Fruit fly (Drosophila melanogaster) whole organism, embryonic: ENCODE measurements around the gene meigo.
A peak's percentile ranks its signal among the peaks of the same experiment; 100 is the strongest.

Experiments used
- Antp ChIP-seq: fragments of 200-800 bp; sonication (Bioruptor generic); optimal IDR thresholded peaks from 3 replicates; lab custom pipeline; 2016; ENCODE audit warnings: missing biosample characterization, missing genetic modification characterization
- CG10431 ChIP-seq: fragments of 200-800 bp; sonication (Bioruptor generic); optimal IDR thresholded peaks from 3 replicates; lab custom pipeline; 2018; ENCODE audit warnings: missing biosample characterization, mild to moderate bottlenecking, missing genetic modification characterization
- CG10462 ChIP-seq: fragments of 200-800 bp; sonication (Bioruptor generic); optimal IDR thresholded peaks from 2 replicates; lab custom pipeline; 2016; ENCODE audit warnings: missing biosample characterization, missing genetic modification characterization
- CG11085 ChIP-seq: fragments of 200-800 bp; sonication (Bioruptor generic); IDR thresholded peaks from 2 replicates; pipeline ENCODE4 v1.3.6; 2022; ENCODE audit warnings: missing biosample characterization, missing genetic modification characterization
- CG11247 ChIP-seq: fragments of 200-800 bp; sonication (Bioruptor generic); IDR thresholded peaks from 2 replicates; pipeline ENCODE4 v1.3.6; 2022; ENCODE audit warnings: missing biosample characterization, missing genetic modification characterization
- CG11696 ChIP-seq: fragments of 200-800 bp; sonication (Bioruptor generic); IDR thresholded peaks from 2 replicates; pipeline ENCODE4 v1.3.6; 2022; ENCODE audit warnings: missing biosample characterization, missing genetic modification characterization
- CG12155 ChIP-seq: fragments of 200-800 bp; sonication (Bioruptor generic); optimal IDR thresholded peaks from 3 replicates; lab custom pipeline; 2016; ENCODE audit warnings: missing biosample characterization, missing genetic modification characterization
- CG13775 ChIP-seq: fragments of 200-800 bp; sonication (Bioruptor generic); optimal IDR thresholded peaks from 3 replicates; lab custom pipeline; 2017; ENCODE audit warnings: missing biosample characterization, mild to moderate bottlenecking, missing genetic modification characterization
- CG15601 ChIP-seq: fragments of 200-800 bp; sonication (Bioruptor generic); optimal IDR thresholded peaks from 3 replicates; lab custom pipeline; 2019; ENCODE audit warnings: missing biosample characterization, mild to moderate bottlenecking, missing genetic modification characterization, moderate library complexity
- CG17802 ChIP-seq: fragments of 200-800 bp; sonication (Bioruptor generic); optimal IDR thresholded peaks from 2 replicates; lab custom pipeline; 2018; ENCODE audit warnings: missing biosample characterization, mild to moderate bottlenecking, missing genetic modification characterization, moderate library complexity
- CG1792 ChIP-seq: fragments of 200-800 bp; sonication (Bioruptor generic); optimal IDR thresholded peaks from 2 replicates; lab custom pipeline; 2016; ENCODE audit warnings: missing biosample characterization, missing genetic modification characterization
- CG2116 ChIP-seq: fragments of 200-800 bp; sonication (Bioruptor generic); optimal IDR thresholded peaks from 3 replicates; lab custom pipeline; 2018; ENCODE audit warnings: missing biosample characterization, mild to moderate bottlenecking, missing genetic modification characterization
- CG2120 ChIP-seq: fragments of 200-800 bp; sonication (Bioruptor generic); optimal IDR thresholded peaks from 3 replicates; lab custom pipeline; 2016; ENCODE audit warnings: missing biosample characterization, missing genetic modification characterization
- CG2712 ChIP-seq: fragments of 200-800 bp; optimal IDR thresholded peaks from 3 replicates; lab custom pipeline; 2019; ENCODE audit warnings: missing biosample characterization, mild to moderate bottlenecking, missing genetic modification characterization, moderate library complexity
- CG3847 ChIP-seq: fragments of 200-800 bp; sonication (Bioruptor generic); IDR thresholded peaks from 2 replicates; pipeline ENCODE4 v1.3.6; 2022; ENCODE audit warnings: missing biosample characterization, missing genetic modification characterization
- CG4424 ChIP-seq: fragments of 200-800 bp; sonication (Bioruptor generic); optimal IDR thresholded peaks from 3 replicates; lab custom pipeline; 2016; ENCODE audit warnings: missing biosample characterization, missing genetic modification characterization
- CG5953 ChIP-seq: fragments of 200-800 bp; sonication (Bioruptor generic); IDR thresholded peaks from 2 replicates; pipeline ENCODE4 v1.3.6; 2022; ENCODE audit warnings: missing biosample characterization, missing genetic modification characterization
- CG9609 ChIP-seq: fragments of 200-800 bp; sonication (Bioruptor generic); optimal IDR thresholded peaks from 3 replicates; lab custom pipeline; 2016; ENCODE audit warnings: missing biosample characterization, missing genetic modification characterization
- D19A ChIP-seq: fragments of 200-800 bp; optimal IDR thresholded peaks from 3 replicates; lab custom pipeline; 2019; ENCODE audit warnings: missing biosample characterization, mild to moderate bottlenecking, missing genetic modification characterization, moderate library complexity
- Eip74EF ChIP-seq, 2 experiments: fragments of 200-800 bp in 1 of 2; fragments of >200 bp in 1 of 2; sonication (Bioruptor generic) in 1 of 2; optimal IDR thresholded peaks; 2 replicates each; lab custom pipeline; 2017 to 2019; ENCODE audit warnings: missing biosample characterization in 2 of 2, missing genetic modification characterization in 2 of 2, mild to moderate bottlenecking in 1 of 2, moderate library complexity in 1 of 2
- Med ChIP-seq: fragments of 200-800 bp; sonication (Bioruptor generic); peaks from one replicate; lab custom pipeline; 2016; ENCODE audit warnings: missing biosample characterization, missing genetic modification characterization, mild to moderate bottlenecking, inconsistent platforms, moderate library complexity
- Meics ChIP-seq: fragments of 200-800 bp; sonication (Bioruptor generic); optimal IDR thresholded peaks from 2 replicates; lab custom pipeline; 2017; ENCODE audit warnings: missing biosample characterization, mild to moderate bottlenecking, missing genetic modification characterization
- PHDP ChIP-seq: fragments of 200-800 bp; sonication (Bioruptor generic); optimal IDR thresholded peaks from 3 replicates; lab custom pipeline; 2018; ENCODE audit warnings: missing biosample characterization, mild to moderate bottlenecking, missing genetic modification characterization, moderate library complexity
- Pdp1 ChIP-seq, 2 experiments: fragments of 200-800 bp; sonication (Bioruptor generic); optimal IDR thresholded peaks; 3 replicates each; lab custom pipeline; 2016; ENCODE audit warnings: missing biosample characterization in 2 of 2, missing genetic modification characterization in 2 of 2, mild to moderate bottlenecking in 1 of 2, moderate library complexity in 1 of 2
- Spps ChIP-seq: fragments of 200-800 bp; sonication (Bioruptor generic); optimal IDR thresholded peaks from 2 replicates; lab custom pipeline; 2018; ENCODE audit warnings: missing biosample characterization, mild to moderate bottlenecking, missing genetic modification characterization
- al ChIP-seq: fragments of 200-800 bp; sonication (Bioruptor generic); IDR thresholded peaks from 2 replicates; pipeline ENCODE4 v1.3.6; 2022; ENCODE audit warnings: missing biosample characterization, missing genetic modification characterization
- az2 ChIP-seq: fragments of 200-800 bp; sonication (Bioruptor generic); optimal IDR thresholded peaks from 3 replicates; lab custom pipeline; 2016; ENCODE audit warnings: missing biosample characterization, missing genetic modification characterization
- cato ChIP-seq: fragments of 200-800 bp; sonication (Bioruptor generic); optimal IDR thresholded peaks from 2 replicates; lab custom pipeline; 2016; ENCODE audit warnings: missing biosample characterization, missing genetic modification characterization, borderline replicate concordance
- chinmo ChIP-seq: fragments of 200-800 bp; sonication (Bioruptor generic); IDR thresholded peaks from 4 replicates; pipeline ENCODE4 v1.3.6; 2022; ENCODE audit warnings: missing biosample characterization, missing genetic modification characterization; ENCODE audit not compliant: partially characterized antibody
- crc ChIP-seq: fragments of 200-800 bp; sonication (Bioruptor generic); optimal IDR thresholded peaks from 2 replicates; lab custom pipeline; 2016; ENCODE audit warnings: missing biosample characterization, missing genetic modification characterization
- dysf ChIP-seq: fragments of 200-800 bp; sonication (Bioruptor generic); IDR thresholded peaks from 3 replicates; pipeline ENCODE4 v1.3.6; 2022; ENCODE audit warnings: missing biosample characterization, missing genetic modification characterization
- fd3F ChIP-seq: fragments of 200-800 bp; sonication (Bioruptor generic); optimal IDR thresholded peaks from 2 replicates; lab custom pipeline; 2018; ENCODE audit warnings: missing biosample characterization, mild to moderate bottlenecking, missing genetic modification characterization, moderate library complexity
- gcm2 ChIP-seq: fragments of 200-800 bp; sonication (Bioruptor generic); optimal IDR thresholded peaks from 2 replicates; lab custom pipeline; 2016; ENCODE audit warnings: missing biosample characterization, missing genetic modification characterization
- ind ChIP-seq: fragments of 200-800 bp; sonication (Bioruptor generic); optimal IDR thresholded peaks from 3 replicates; lab custom pipeline; 2016; ENCODE audit warnings: missing biosample characterization, missing genetic modification characterization
- knrl ChIP-seq: fragments of 200-800 bp; sonication (Bioruptor generic); IDR thresholded peaks from 3 replicates; pipeline ENCODE4 v1.3.6; 2022; ENCODE audit warnings: missing biosample characterization, missing genetic modification characterization; ENCODE audit not compliant: partially characterized antibody
- lab ChIP-seq: fragments of 200-800 bp; sonication (Bioruptor generic); optimal IDR thresholded peaks from 3 replicates; lab custom pipeline; 2017; ENCODE audit warnings: missing biosample characterization, missing genetic modification characterization, mild to moderate bottlenecking, moderate library complexity, missing genetic modification reagents
- onecut ChIP-seq: fragments of 200-800 bp; sonication (Bioruptor generic); IDR thresholded peaks from 2 replicates; pipeline ENCODE4 v1.3.6; 2022; ENCODE audit warnings: missing biosample characterization, missing genetic modification characterization
- pho ChIP-seq: fragments of 200-800 bp; sonication (Bioruptor generic); optimal IDR thresholded peaks from 2 replicates; lab custom pipeline; 2016; ENCODE audit warnings: missing biosample characterization, missing genetic modification characterization
- prd ChIP-seq, 3 experiments: fragments of >200 bp in 2 of 3; fragments of 200-800 bp in 1 of 3; sonication (Bioruptor generic) in 1 of 3; optimal IDR thresholded peaks in 2 of 3; IDR thresholded peaks in 1 of 3; 2 replicates in 2 of 3; 3 replicates in 1 of 3; pipeline versions ENCODE4 v1.3.6 to Lab custom; 2017 to 2022; ENCODE audit warnings: missing biosample characterization in 1 of 3, missing genetic modification characterization in 1 of 3
- psq ChIP-seq: fragments of 200-800 bp; sonication (Bioruptor generic); optimal IDR thresholded peaks from 2 replicates; lab custom pipeline; 2017; ENCODE audit warnings: missing biosample characterization, missing genetic modification characterization
- row ChIP-seq: fragments of 200-800 bp; sonication (Bioruptor generic); IDR thresholded peaks from 3 replicates; pipeline ENCODE4 v1.3.6; 2022; ENCODE audit warnings: missing biosample characterization, missing genetic modification characterization
- salm ChIP-seq: fragments of 200-800 bp; sonication (Bioruptor generic); optimal IDR thresholded peaks from 2 replicates; lab custom pipeline; 2018; ENCODE audit warnings: missing biosample characterization, mild to moderate bottlenecking, missing genetic modification characterization
- shn ChIP-seq: fragments of 200-800 bp; sonication (Bioruptor generic); optimal IDR thresholded peaks from 3 replicates; lab custom pipeline; 2016; ENCODE audit warnings: missing biosample characterization, missing genetic modification characterization
- slou ChIP-seq: fragments of 200-800 bp; sonication (Bioruptor generic); optimal IDR thresholded peaks from 3 replicates; lab custom pipeline; 2016; ENCODE audit warnings: missing biosample characterization, missing genetic modification characterization
- ssp ChIP-seq: fragments of 200-800 bp; sonication (Bioruptor generic); IDR thresholded peaks from 2 replicates; pipeline ENCODE4 v1.3.6; 2022; ENCODE audit warnings: missing biosample characterization, missing genetic modification characterization
- tgo ChIP-seq: fragments of 200-800 bp; sonication (Bioruptor generic); IDR thresholded peaks from 3 replicates; pipeline ENCODE4 v1.3.6; 2022; ENCODE audit warnings: missing biosample characterization, missing genetic modification characterization
- toy ChIP-seq: fragments of 200-800 bp; sonication (Bioruptor generic); IDR thresholded peaks from 2 replicates; pipeline ENCODE4 v1.3.6; 2022; ENCODE audit warnings: missing biosample characterization, missing genetic modification characterization
- zf30C ChIP-seq: fragments of 200-800 bp; sonication (Bioruptor generic); optimal IDR thresholded peaks from 3 replicates; lab custom pipeline; 2018; ENCODE audit warnings: missing biosample characterization, mild to moderate bottlenecking, missing genetic modification characterization

Gene meigo

DNA sequence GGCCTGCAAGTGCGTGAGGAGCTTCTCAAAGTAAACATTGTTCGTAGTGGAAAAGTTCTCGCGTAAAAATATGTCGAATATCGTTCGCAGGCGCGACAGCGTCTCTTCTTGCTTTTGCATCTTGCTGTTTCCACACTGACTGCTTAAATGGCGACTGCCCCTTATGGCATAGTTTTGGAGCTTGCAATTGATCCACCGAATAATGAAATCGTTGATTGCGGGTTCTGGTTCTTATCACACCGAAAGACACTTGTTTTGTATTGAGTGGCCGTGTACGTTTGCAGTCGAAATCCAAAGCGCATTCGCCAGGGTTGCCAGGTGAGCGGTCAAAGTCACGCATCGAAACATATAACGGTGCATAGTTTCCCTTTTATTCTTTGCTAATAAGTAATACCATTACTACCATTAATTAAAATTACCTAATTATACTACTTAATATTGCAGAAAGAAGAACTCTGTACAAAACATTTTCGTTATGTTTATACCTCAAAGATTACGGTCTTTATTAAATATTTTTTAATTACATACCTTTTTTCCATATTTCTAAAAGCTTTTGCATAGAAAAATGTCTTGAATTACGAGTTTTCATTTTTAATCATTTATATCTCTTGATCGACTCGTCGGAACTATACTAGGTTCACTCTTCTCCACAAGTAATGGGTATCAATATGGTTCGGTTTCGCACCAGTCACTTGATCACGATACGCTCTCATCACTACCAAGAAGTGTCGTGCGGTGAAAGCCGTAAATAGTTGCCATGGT is 36.4 kb upstream of the meigo start, which contains the start of the genes CG7044 and Tbc1d22 (continued):
- TF ChIP-seq ssp (GFP tag; lab: Robert Waterston, UW) (0 out of 2 replicates have a peak, but pooled peaks have one; percentile 16), CG2120 (GFP tag; lab: Kevin White, UChicago) (peak; percentile 75), CG3847 (GFP tag; lab: Robert Waterston, UW) (peak; percentile 36; the same call in 1 of the 2 replicates), CG11085 (GFP tag; lab: Robert Waterston, UW) (no peak), knrl (GFP tag; lab: Robert Waterston, UW) (peak; percentile 53; the same call in 2 of the 3 replicates), Meics (GFP tag; lab: Kevin White, UChicago) (peak; percentile 45), CG1792 (GFP tag; lab: Kevin White, UChicago) (no peak), toy (GFP tag; lab: Robert Waterston, UW) (no peak), pho (peak; percentile 33), CG11696 (no peak), CG11247 (GFP tag; lab: Robert Waterston, UW) (no peak), ind (peak; percentile 48), CG2116 (GFP tag; lab: Kevin White, UChicago) (peak; percentile 29), CG13775 (GFP tag; lab: Kevin White, UChicago) (peak; percentile 63), gcm2 (GFP tag; lab: Kevin White, UChicago) (no peak), CG5953 (GFP tag; lab: Robert Waterston, UW) (no peak), cato (peak; percentile 16), slou (peak; percentile 25), Spps (tag; lab: Kevin White, UChicago) (no peak), al (GFP tag; lab: Robert Waterston, UW) (no peak), onecut (GFP tag; lab: Robert Waterston, UW) (no peak), CG4424 (peak; percentile 59), CG15601 (tag; lab: Kevin White, UChicago) (peak; percentile 25), Med (GFP tag; lab: Kevin White, UChicago) (peak; percentile 69), crc (GFP tag; lab: Kevin White, UChicago) (no peak), CG9609 (GFP tag; lab: Kevin White, UChicago) (peak; percentile 47), D19A (tag; lab: Kevin White, UChicago) (no peak), shn (peak; percentile 55), prd (optimal IDR thresholded peaks at IDR 0.05; lab: Kevin White, UChicago) (no peak), prd (GFP tag; IDR thresholded peaks at IDR 0.05; lab: Robert Waterston, UW) (peak; percentile 57; the same call in 2 of the 3 replicates), tgo (GFP tag; lab: Robert Waterston, UW) (peak; percentile 28; the same call in 2 of the 3 replicates), row (peak; percentile 91), Eip74EF (GFP tag; optimal IDR thresholded peaks at IDR 0.05; lab: Kevin White, UChicago) (no peak), az2 (GFP tag; lab: Kevin White, UChicago) (peak; percentile 58), fd3F (GFP tag; lab: Kevin White, UChicago) (peak; percentile 6), chinmo (GFP tag; lab: Robert Waterston, UW) (0 out of 4 replicates have a peak, but pooled peaks have one; percentile 35), salm (tag; lab: Kevin White, UChicago) (no peak), CG2712 (tag; lab: Kevin White, UChicago) (peak; percentile 72), psq (GFP tag; lab: Kevin White, UChicago) (no peak), Antp (GFP tag; lab: Kevin White, UChicago) (no peak), dysf (GFP tag; lab: Robert Waterston, UW) (peak; percentile 61), CG17802 (tag; lab: Kevin White, UChicago) (no peak), zf30C (no peak), CG10431 (GFP tag; lab: Kevin White, UChicago) (no peak), CG10462 (GFP tag; lab: Kevin White, UChicago) (peak; percentile 1), Pdp1 (GFP tag; optimal IDR thresholded peaks at IDR 0.05; lab: Kevin White, UChicago) (peak; percentile 13 to 33), CG12155 (GFP tag; lab: Kevin White, UChicago) (peak; percentile 62), PHDP (tag; lab: Kevin White, UChicago) (peak; percentile 26), lab (GFP tag; lab: Kevin White, UChicago) (no peak)
